Fruit fly (Drosophila melanogaster) whole organism: Measurements from ENCODE around the gene ppk21.

ENCODE experiments used
- CG8478 ChIP-seq: fragments of >200 bp; optimal IDR thresholded peaks from 2 replicates; lab custom pipeline; 2018; ENCODE audit warnings: inconsistent platforms
- Dll ChIP-seq: fragments of >200 bp; optimal IDR thresholded peaks from 2 replicates; lab custom pipeline; 2017
- EcR ChIP-seq, 2 experiments: fragments of >200 bp; optimal IDR thresholded peaks; 2 replicates each; lab custom pipeline; 2017; ENCODE audit warnings: missing biosample characterization in 2 of 2, missing genetic modification characterization in 2 of 2, missing genetic modification reagents in 2 of 2
- pan ChIP-seq: fragments of >200 bp; optimal IDR thresholded peaks from 2 replicates; lab custom pipeline; 2017
- psq ChIP-seq: fragments of >200 bp; optimal IDR thresholded peaks from 2 replicates; lab custom pipeline; 2017
- usp ChIP-seq: fragments of >200 bp; optimal IDR thresholded peaks from 2 replicates; lab custom pipeline; 2017; ENCODE audit warnings: missing biosample characterization, missing genetic modification characterization, mixed read lengths

Gene ppk21

dm6 chr3R:29664183-29664829 is at the start of gene ppk21:
Gene ppk21 (plus strand): TSS chr3R:29664779.
- TF ChIP-seq usp (GFP tag; lab: Kevin White, UChicago) (no peak), CG8478 (lab: Kevin White, UChicago) (no peak), pan (lab: Kevin White, UChicago) (no peak)

- TF ChIP-seq EcR (GFP tag; optimal IDR thresholded peaks at IDR 0.05; lab: Kevin White, UChicago) (no peak), Dll (lab: Kevin White, UChicago) (no peak), pan (lab: Kevin White, UChicago) (no peak), psq (lab: Kevin White, UChicago) (no peak), CG8478 (lab: Kevin White, UChicago) (no peak), usp (GFP tag; lab: Kevin White, UChicago) (no peak)
Measured at dm6 chr3R:29617197-29617596, 47.4 kb upstream of the ppk21 start.

- no peak for TF ChIP-seq EcR (GFP tag; optimal IDR thresholded peaks at IDR 0.05; lab: Kevin White, UChicago)
- TF ChIP-seq psq (lab: Kevin White, UChicago), result no peak
- no peak for TF ChIP-seq CG8478 (lab: Kevin White, UChicago)
- no peak for TF ChIP-seq Dll (lab: Kevin White, UChicago)
- TF ChIP-seq usp (GFP tag; lab: Kevin White, UChicago), result no peak
- TF ChIP-seq pan (lab: Kevin White, UChicago), result no peak
Measured at dm6 chr3R:29617709-29618212, 46.8 kb upstream of the ppk21 start.

dm6 chr3R:29618515-29619157 is 45.9 kb upstream of the ppk21 start, which contains the start of gene CG1907:
Gene CG1907 (plus strand): TSS chr3R:29619065.
- TF ChIP-seq Dll (lab: Kevin White, UChicago) (peak; percentile 90), EcR (GFP tag; optimal IDR thresholded peaks at IDR 0.05; lab: Kevin White, UChicago) (no peak)

dm6 chr3R:29620712-29621479 is 43.7 kb upstream of the ppk21 start:
- TF ChIP-seq EcR (GFP tag; optimal IDR thresholded peaks at IDR 0.05; lab: Kevin White, UChicago), result no peak
- no peak for TF ChIP-seq Dll (lab: Kevin White, UChicago)
- no peak for TF ChIP-seq CG8478 (lab: Kevin White, UChicago)
- TF ChIP-seq usp (GFP tag; lab: Kevin White, UChicago), result no peak
- TF ChIP-seq psq (lab: Kevin White, UChicago), result no peak
- no peak for TF ChIP-seq pan (lab: Kevin White, UChicago)

dm6 chr3R:29625883-29626282 is 38.7 kb upstream of the ppk21 start:
- TF ChIP-seq EcR (GFP tag; optimal IDR thresholded peaks at IDR 0.05; lab: Kevin White, UChicago) (no peak), CG8478 (lab: Kevin White, UChicago) (no peak), usp (GFP tag; lab: Kevin White, UChicago) (no peak), Dll (lab: Kevin White, UChicago) (no peak), pan (lab: Kevin White, UChicago) (no peak), psq (lab: Kevin White, UChicago) (no peak)

- TF ChIP-seq psq (lab: Kevin White, UChicago) (no peak), CG8478 (lab: Kevin White, UChicago) (no peak), usp (GFP tag; lab: Kevin White, UChicago) (no peak), pan (lab: Kevin White, UChicago) (no peak), EcR (GFP tag; optimal IDR thresholded peaks at IDR 0.05; lab: Kevin White, UChicago) (no peak)
Measured at dm6 chr3R:29651488-29651887, 13.1 kb upstream of the ppk21 start.

- TF ChIP-seq pan (lab: Kevin White, UChicago) (no peak), CG8478 (lab: Kevin White, UChicago) (no peak), usp (GFP tag; lab: Kevin White, UChicago) (no peak), Dll (lab: Kevin White, UChicago) (no peak), psq (lab: Kevin White, UChicago) (no peak), EcR (GFP tag; optimal IDR thresholded peaks at IDR 0.05; lab: Kevin White, UChicago) (no peak)
Measured at dm6 chr3R:29659950-29660349, 4.6 kb upstream of the ppk21 start, which contains the start of gene Dop1R2. Gene Dop1R2 (minus strand): TSS chr3R:29659984.

- TF ChIP-seq Dll (lab: Kevin White, UChicago) (no peak), usp (GFP tag; lab: Kevin White, UChicago) (no peak), pan (lab: Kevin White, UChicago) (no peak), EcR (GFP tag; optimal IDR thresholded peaks at IDR 0.05; lab: Kevin White, UChicago) (no peak), psq (lab: Kevin White, UChicago) (no peak), CG8478 (lab: Kevin White, UChicago) (no peak)
Measured at dm6 chr3R:29668777-29669176, 4.2 kb downstream of the ppk21 start, which contains the start of the genes ppk20 and ppk30. Gene ppk20 (minus strand): TSS chr3R:29668877. Gene ppk30 (plus strand): TSS chr3R:29669149.

- TF ChIP-seq Dll (lab: Kevin White, UChicago), result no peak
- TF ChIP-seq CG8478 (lab: Kevin White, UChicago), result no peak
- no peak for TF ChIP-seq usp (GFP tag; lab: Kevin White, UChicago)
- TF ChIP-seq EcR (GFP tag; optimal IDR thresholded peaks at IDR 0.05; lab: Kevin White, UChicago), result no peak
- no peak for TF ChIP-seq pan (lab: Kevin White, UChicago)
- no peak for TF ChIP-seq psq (lab: Kevin White, UChicago)
Measured at dm6 chr3R:29671060-29671707, 6.6 kb downstream of the ppk21 start, which contains the start of gene Obp99a. Gene Obp99a (plus strand): TSS chr3R:29671657.
